Fruit fly (Drosophila melanogaster) whole organism: ENCODE results near the gene CG18476.

ENCODE experiments used
- CG8478 ChIP-seq: fragments of >200 bp; optimal IDR thresholded peaks from 2 replicates; lab custom pipeline; 2018; ENCODE audit warnings: inconsistent platforms
- pan ChIP-seq: fragments of >200 bp; optimal IDR thresholded peaks from 2 replicates; lab custom pipeline; 2017
- psq ChIP-seq: fragments of >200 bp; optimal IDR thresholded peaks from 2 replicates; lab custom pipeline; 2017

- TF ChIP-seq psq (lab: Kevin White, UChicago) = no peak
- no peak for TF ChIP-seq CG8478 (lab: Kevin White, UChicago)
- TF ChIP-seq pan = no peak
Observed at dm6 chr3R:11692504-11692903, 14.6 kb upstream of the CG18476 start.
